Worm (Caenorhabditis elegans): ENCODE results near the gene bgal-1.

DNA sequence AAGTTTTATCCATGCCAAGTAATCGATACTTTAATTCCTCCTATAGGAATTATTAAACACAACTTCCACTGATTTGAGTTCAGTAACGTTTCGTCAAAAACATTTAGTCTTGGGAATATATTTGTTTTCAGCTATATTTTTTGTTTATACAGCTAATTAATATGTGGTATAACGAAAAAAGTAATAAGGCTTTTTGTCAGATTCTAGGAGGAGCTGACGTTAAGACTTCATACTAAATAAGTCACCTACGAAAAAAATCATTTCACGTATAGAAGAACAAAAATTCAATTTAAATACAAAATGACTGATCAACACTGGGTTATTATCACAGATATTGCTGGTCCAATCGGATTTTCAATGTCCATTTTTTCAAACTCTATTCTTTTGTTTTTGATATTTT lies 43.0 kb upstream of the bgal-1 start, which contains the start of gene str-115:
- TF ChIP-seq che-1 (tag; optimal IDR thresholded peaks at IDR 0.05) (no peak), nhr-11 (tag; optimal IDR thresholded peaks at IDR 0.05) (no peak), unc-3 (GFP tag; conservative IDR thresholded peaks at IDR 0.05) (no peak), unc-3 (tag; optimal IDR thresholded peaks at IDR 0.05) (no peak), pha-4 (tag; optimal IDR thresholded peaks at IDR 0.05) (no peak)

Data from whole organism, late embryonic.